Fruit fly (Drosophila melanogaster) whole organism, prepupa: ENCODE measurements around the gene scat.

Experiments used
- CG10631 ChIP-seq: fragments of 200-800 bp; sonication (Bioruptor generic); optimal IDR thresholded peaks from 2 replicates; lab custom pipeline; 2016; ENCODE audit warnings: missing biosample characterization, missing genetic modification characterization
- CG15336 ChIP-seq: fragments of 200-800 bp; sonication (Bioruptor generic); IDR thresholded peaks from 2 replicates; pipeline ENCODE4 v1.3.6; 2022; ENCODE audit warnings: missing biosample characterization, missing genetic modification characterization
- CG1621 ChIP-seq: fragments of 200-800 bp; sonication (Bioruptor generic); optimal IDR thresholded peaks from 3 replicates; lab custom pipeline; 2018; ENCODE audit warnings: missing biosample characterization, mild to moderate bottlenecking, missing genetic modification characterization
- CG32006 ChIP-seq: fragments of 200-800 bp; sonication (Bioruptor generic); optimal IDR thresholded peaks from 3 replicates; lab custom pipeline; 2017; ENCODE audit warnings: missing biosample characterization, mild to moderate bottlenecking, missing genetic modification characterization
- CG34406 ChIP-seq: fragments of 200-800 bp; sonication (Bioruptor generic); optimal IDR thresholded peaks from 3 replicates; lab custom pipeline; 2016; ENCODE audit warnings: missing biosample characterization, missing genetic modification characterization
- CG3919 ChIP-seq: fragments of 200-800 bp; sonication (Bioruptor generic); optimal IDR thresholded peaks from 3 replicates; lab custom pipeline; 2016; ENCODE audit warnings: missing biosample characterization, missing genetic modification characterization
- CG4318 ChIP-seq: fragments of 200-800 bp; sonication (Bioruptor generic); optimal IDR thresholded peaks from 3 replicates; lab custom pipeline; 2017; ENCODE audit warnings: missing biosample characterization, mild to moderate bottlenecking, missing genetic modification characterization
- CG6163 ChIP-seq: fragments of 200-800 bp; sonication (Bioruptor generic); IDR thresholded peaks from 3 replicates; pipeline ENCODE4 v1.3.6; 2022; ENCODE audit warnings: missing biosample characterization, missing genetic modification characterization
- CG6792 ChIP-seq: fragments of 200-800 bp; sonication (Bioruptor generic); optimal IDR thresholded peaks from 3 replicates; lab custom pipeline; 2016; ENCODE audit warnings: missing biosample characterization, missing genetic modification characterization
- CG6808 ChIP-seq: fragments of 200-800 bp; sonication (Bioruptor generic); optimal IDR thresholded peaks from 3 replicates; lab custom pipeline; 2017; ENCODE audit warnings: missing biosample characterization, missing genetic modification characterization, mild to moderate bottlenecking, moderate library complexity, missing genetic modification reagents
- CG6854 ChIP-seq: fragments of 200-800 bp; sonication (Bioruptor generic); optimal IDR thresholded peaks from 2 replicates; lab custom pipeline; 2017; ENCODE audit warnings: missing biosample characterization, mild to moderate bottlenecking, missing genetic modification characterization
- CG8119 ChIP-seq: fragments of 200-800 bp; sonication (Bioruptor generic); IDR thresholded peaks from 3 replicates; pipeline ENCODE4 v1.3.6; 2022; ENCODE audit warnings: missing biosample characterization, missing genetic modification characterization
- CG8632 ChIP-seq: fragments of 200-800 bp; sonication (Bioruptor generic); optimal IDR thresholded peaks from 3 replicates; lab custom pipeline; 2016; ENCODE audit warnings: missing biosample characterization, missing genetic modification characterization
- Eip78C ChIP-seq: fragments of 200-800 bp; sonication (Bioruptor generic); peaks from one replicate; lab custom pipeline; 2016; ENCODE audit warnings: missing biosample characterization, missing genetic modification characterization
- Ets21C ChIP-seq: fragments of 200-800 bp; sonication (Bioruptor generic); optimal IDR thresholded peaks from 3 replicates; lab custom pipeline; 2016; ENCODE audit warnings: missing biosample characterization, missing genetic modification characterization
- Gug ChIP-seq: fragments of 200-800 bp; sonication (Bioruptor generic); IDR thresholded peaks from 2 replicates; pipeline ENCODE4 v1.3.6; 2022; ENCODE audit warnings: missing biosample characterization, missing genetic modification characterization
- Hr38 ChIP-seq: sonication (Bioruptor generic); optimal IDR thresholded peaks from 2 replicates; lab custom pipeline; 2016; ENCODE audit warnings: missing biosample characterization, missing genetic modification characterization
- Hr39 ChIP-seq: fragments of 200-800 bp; sonication (Bioruptor generic); optimal IDR thresholded peaks from 2 replicates; lab custom pipeline; 2016; ENCODE audit warnings: missing biosample characterization, missing genetic modification characterization
- Hr4 ChIP-seq: fragments of 200-800 bp; sonication (Bioruptor generic); optimal IDR thresholded peaks from 3 replicates; lab custom pipeline; 2016; ENCODE audit warnings: missing biosample characterization, missing genetic modification characterization
- Lpt ChIP-seq: fragments of 200-800 bp; sonication (Bioruptor generic); optimal IDR thresholded peaks from 3 replicates; lab custom pipeline; 2016; ENCODE audit warnings: missing biosample characterization, missing genetic modification characterization
- Sox14 ChIP-seq: fragments of 200-800 bp; sonication (Bioruptor generic); optimal IDR thresholded peaks from 3 replicates; lab custom pipeline; 2016; ENCODE audit warnings: missing biosample characterization, missing genetic modification characterization
- achi ChIP-seq: fragments of 200-800 bp; sonication (Bioruptor generic); optimal IDR thresholded peaks from 3 replicates; lab custom pipeline; 2016; ENCODE audit warnings: missing biosample characterization, missing genetic modification characterization
- cyc ChIP-seq: fragments of 200-800 bp; sonication (Bioruptor generic); optimal IDR thresholded peaks from 3 replicates; lab custom pipeline; 2016; ENCODE audit warnings: missing biosample characterization, missing genetic modification characterization
- dsx ChIP-seq: fragments of 200-800 bp; optimal IDR thresholded peaks from 3 replicates; lab custom pipeline; 2019; ENCODE audit warnings: missing biosample characterization, mild to moderate bottlenecking, missing genetic modification characterization, moderate library complexity; ENCODE audit not compliant: poor library complexity, severe bottlenecking
- eg ChIP-seq: fragments of 200-800 bp; sonication (Bioruptor generic); IDR thresholded peaks from 3 replicates; pipeline ENCODE4 v1.3.6; 2022; ENCODE audit warnings: missing biosample characterization, missing genetic modification characterization
- esn ChIP-seq: fragments of 200-800 bp; sonication (Bioruptor generic); optimal IDR thresholded peaks from 2 replicates; lab custom pipeline; 2016; ENCODE audit warnings: missing biosample characterization, mild to moderate bottlenecking, missing genetic modification characterization, moderate library complexity
- fd59A ChIP-seq: fragments of 200-800 bp; sonication (Bioruptor generic); optimal IDR thresholded peaks from 2 replicates; lab custom pipeline; 2017; ENCODE audit warnings: missing biosample characterization, mild to moderate bottlenecking, missing genetic modification characterization, missing genetic modification reagents
- fd85E ChIP-seq: fragments of 200-800 bp; sonication (Bioruptor generic); optimal IDR thresholded peaks from 3 replicates; lab custom pipeline; 2016; ENCODE audit warnings: missing biosample characterization, missing genetic modification characterization
- lz ChIP-seq: fragments of 200-800 bp; sonication (Bioruptor generic); optimal IDR thresholded peaks from 3 replicates; lab custom pipeline; 2016; ENCODE audit warnings: missing biosample characterization, missing genetic modification characterization
- salr ChIP-seq, 2 experiments: fragments of 200-800 bp; sonication (Bioruptor generic); optimal IDR thresholded peaks; 3 replicates each; lab custom pipeline; 2016 to 2018; ENCODE audit warnings: missing biosample characterization in 2 of 2, missing genetic modification characterization in 2 of 2, mild to moderate bottlenecking in 1 of 2
- ss ChIP-seq, 2 experiments: fragments of 200-800 bp; sonication (Bioruptor generic); optimal IDR thresholded peaks; 2 replicates in 1 of 2; 3 replicates in 1 of 2; lab custom pipeline; 2017 to 2018; ENCODE audit warnings: mild to moderate bottlenecking in 2 of 2, missing biosample characterization in 2 of 2, missing genetic modification characterization in 2 of 2, moderate library complexity in 1 of 2
- vri ChIP-seq: fragments of 200-800 bp; sonication (Bioruptor generic); optimal IDR thresholded peaks from 3 replicates; lab custom pipeline; 2016; ENCODE audit warnings: missing biosample characterization, mild to moderate bottlenecking, missing genetic modification characterization

scat gene

dm6 chr2L:9397888-9398287, 33.3 kb upstream of the scat start, which contains the start of gene CG4438:
TSS of gene CG4438 (minus strand) at chr2L:9397988.
- TF ChIP-seq lz (no peak), Eip78C (GFP tag; lab: Kevin White, UChicago) (no peak)

dm6 chr2L:9400153-9400552, 31.1 kb upstream of the scat start:
- TF ChIP-seq CG6163 (0 out of 3 replicates have a peak, but pooled peaks have one; percentile 23), ss (GFP tag; optimal IDR thresholded peaks at IDR 0.05; lab: Kevin White, UChicago) (no peak), CG32006 (peak; percentile 10)
- TF ChIP-seq, all 60 proteins: peak for 2

dm6 chr2L:9415053-9415452, 16.2 kb upstream of the scat start, which contains the start of gene Shawl:
TSS of gene Shawl (minus strand) at chr2L:9415156.
- TF ChIP-seq CG8119 (GFP tag; lab: Robert Waterston, UW) (no peak), Gug (GFP tag; lab: Robert Waterston, UW) (no peak), eg (GFP tag; lab: Robert Waterston, UW) (no peak), Lpt (GFP tag; lab: Kevin White, UChicago) (no peak), CG34406 (GFP tag; lab: Kevin White, UChicago) (no peak), esn (no peak), CG10631 (GFP tag; lab: Kevin White, UChicago) (no peak), ss (GFP tag; optimal IDR thresholded peaks at IDR 0.05; lab: Kevin White, UChicago) (no peak), Hr4 (GFP tag; lab: Kevin White, UChicago) (no peak), dsx (no peak), Hr39 (GFP tag; lab: Kevin White, UChicago) (no peak), vri (GFP tag; lab: Kevin White, UChicago) (no peak)

dm6 chr2L:9416244-9416758, 14.9 kb upstream of the scat start, which contains the start of gene Mco1:
TSS of gene Mco1 (plus strand) at chr2L:9416588.
- no peak for TF ChIP-seq lz
- no peak for TF ChIP-seq Ets21C (GFP tag; lab: Kevin White, UChicago)
- TF ChIP-seq CG6808 (GFP tag; lab: Kevin White, UChicago) = no peak
- TF ChIP-seq achi (GFP tag; lab: Kevin White, UChicago) = no peak
- TF ChIP-seq CG8632 (GFP tag; lab: Kevin White, UChicago) = no peak
- TF ChIP-seq CG3919 = no peak
- TF ChIP-seq Sox14 = no peak
- TF ChIP-seq dsx = peak; percentile 78

dm6 chr2L:9420660-9421059, 10.5 kb upstream of the scat start:
- no peak for TF ChIP-seq Ets21C (GFP tag; lab: Kevin White, UChicago)

dm6 chr2L:9421312-9421711, 9.9 kb upstream of the scat start:
- no peak for TF ChIP-seq CG3919
- TF ChIP-seq CG15336 (GFP tag; lab: Robert Waterston, UW) = no peak
- TF ChIP-seq fd85E (GFP tag; lab: Kevin White, UChicago) = no peak
- no peak for TF ChIP-seq fd59A (GFP tag; lab: Kevin White, UChicago)
- TF ChIP-seq CG6163 = no peak
- TF ChIP-seq Sox14 = no peak
- TF ChIP-seq CG6854 = no peak
- no peak for TF ChIP-seq CG4318 (GFP tag; lab: Kevin White, UChicago)
- TF ChIP-seq CG6792 (GFP tag; lab: Kevin White, UChicago) = no peak
- no peak for TF ChIP-seq salr (GFP tag; optimal IDR thresholded peaks at IDR 0.05; lab: Kevin White, UChicago)
- no peak for TF ChIP-seq achi (GFP tag; lab: Kevin White, UChicago)
- TF ChIP-seq Hr38 (GFP tag; lab: Kevin White, UChicago) = no peak
- no peak for TF ChIP-seq cyc (GFP tag; lab: Kevin White, UChicago)
- no peak for TF ChIP-seq CG1621 (tag; lab: Kevin White, UChicago)
